Worm (Caenorhabditis elegans) whole organism, late embryonic: Measurements from ENCODE around the gene T01B6.1.

ENCODE experiments used
- C08G9.2 ChIP-seq: sonication (generic microtip); optimal IDR thresholded peaks from 2 replicates; lab custom pipeline; 2016; ENCODE audit warnings: mild to moderate bottlenecking, missing genetic modification characterization, moderate library complexity, missing compliant biosample characterization
- T23F11.4 ChIP-seq: fragments of 200-800 bp; sonication (Bioruptor generic); optimal IDR thresholded peaks from 2 replicates; lab custom pipeline; 2018; ENCODE audit warnings: mild to moderate bottlenecking, missing genetic modification characterization, missing compliant biosample characterization
- ahr-1 ChIP-seq: sonication (generic microtip); optimal IDR thresholded peaks from 2 replicates; lab custom pipeline; 2016; ENCODE audit warnings: missing genetic modification characterization, missing compliant biosample characterization
- ama-1 ChIP-seq: fragments of 150-350 bp; optimal IDR thresholded peaks from 2 replicates; lab custom pipeline; 2014
- ceh-18 ChIP-seq: sonication (generic microtip); optimal IDR thresholded peaks from 2 replicates; lab custom pipeline; 2016; ENCODE audit warnings: missing genetic modification characterization, missing compliant biosample characterization
- ceh-2 ChIP-seq: sonication (generic microtip); optimal IDR thresholded peaks from 2 replicates; lab custom pipeline; 2016; ENCODE audit warnings: missing genotype, missing genetic modification characterization, missing compliant biosample characterization
- ceh-22 ChIP-seq: sonication (generic microtip); optimal IDR thresholded peaks from 2 replicates; lab custom pipeline; 2017; ENCODE audit warnings: missing biosample characterization, missing genetic modification characterization
- ceh-31 ChIP-seq: sonication (generic microtip); optimal IDR thresholded peaks from 2 replicates; lab custom pipeline; 2016; ENCODE audit warnings: missing genetic modification characterization, missing compliant biosample characterization
- ceh-34 ChIP-seq: sonication (generic microtip); optimal IDR thresholded peaks from 2 replicates; lab custom pipeline; 2016; ENCODE audit warnings: mild to moderate bottlenecking, missing genetic modification characterization, missing compliant biosample characterization
- ceh-6 ChIP-seq: fragments of 200-800 bp; sonication (Bioruptor generic); optimal IDR thresholded peaks from 2 replicates; lab custom pipeline; 2018; ENCODE audit warnings: mild to moderate bottlenecking, missing genetic modification characterization, missing compliant biosample characterization
- ceh-9 ChIP-seq: sonication (generic microtip); optimal IDR thresholded peaks from 2 replicates; lab custom pipeline; 2016; ENCODE audit warnings: mild to moderate bottlenecking, missing genetic modification characterization, inconsistent platforms, missing compliant biosample characterization
- dve-1 ChIP-seq: sonication (generic microtip); optimal IDR thresholded peaks from 2 replicates; lab custom pipeline; 2017; ENCODE audit warnings: antibody characterized with exemption, mild to moderate bottlenecking, missing genetic modification characterization, missing compliant biosample characterization
- elt-2 ChIP-seq: sonication (generic microtip); optimal IDR thresholded peaks from 2 replicates; lab custom pipeline; 2016; ENCODE audit warnings: missing genetic modification reagents, missing genetic modification characterization, missing compliant biosample characterization
- fax-1 ChIP-seq: sonication (generic microtip); optimal IDR thresholded peaks from 2 replicates; lab custom pipeline; 2016; ENCODE audit warnings: missing genotype, missing genetic modification characterization, missing compliant biosample characterization
- fkh-10 ChIP-seq: fragments of 150-350 bp; optimal IDR thresholded peaks from 2 replicates; lab custom pipeline; 2014; ENCODE audit warnings: missing biosample characterization, missing genetic modification reagents, missing genetic modification characterization
- gmeb-2 ChIP-seq: sonication (generic microtip); optimal IDR thresholded peaks from 2 replicates; lab custom pipeline; 2016; ENCODE audit warnings: missing genetic modification characterization, inconsistent platforms, missing compliant biosample characterization
- hlh-15 ChIP-seq: sonication (generic microtip); optimal IDR thresholded peaks from 2 replicates; lab custom pipeline; 2016; ENCODE audit warnings: missing genetic modification characterization, missing compliant biosample characterization
- hlh-6 ChIP-seq: sonication (generic microtip); optimal IDR thresholded peaks from 2 replicates; lab custom pipeline; 2016; ENCODE audit warnings: missing genotype, missing genetic modification characterization, missing compliant biosample characterization
- hlh-8 ChIP-seq: sonication (generic microtip); optimal IDR thresholded peaks from 2 replicates; lab custom pipeline; 2016; ENCODE audit warnings: missing genotype, missing genetic modification characterization, missing compliant biosample characterization
- lin-11 ChIP-seq: fragments of 200-800 bp; sonication (Bioruptor generic); optimal IDR thresholded peaks from 2 replicates; lab custom pipeline; 2018; ENCODE audit warnings: mild to moderate bottlenecking, missing genetic modification characterization, missing compliant biosample characterization
- mec-3 ChIP-seq: sonication (generic microtip); optimal IDR thresholded peaks from 2 replicates; lab custom pipeline; 2016; ENCODE audit warnings: borderline replicate concordance, missing genetic modification characterization, missing compliant biosample characterization
- nfya-1 ChIP-seq: sonication (generic microtip); optimal IDR thresholded peaks from 2 replicates; lab custom pipeline; 2017; ENCODE audit warnings: missing genetic modification characterization, mild to moderate bottlenecking, missing compliant biosample characterization, antibody characterized with exemption, moderate library complexity
- nhr-11 ChIP-seq: fragments of 150-350 bp; optimal IDR thresholded peaks from 2 replicates; lab custom pipeline; 2014; ENCODE audit warnings: missing biosample characterization, missing genetic modification characterization
- npax-4 ChIP-seq: sonication (generic microtip); optimal IDR thresholded peaks from 2 replicates; lab custom pipeline; 2016; ENCODE audit warnings: missing genetic modification characterization, missing compliant biosample characterization
- pag-3 ChIP-seq: sonication (generic microtip); optimal IDR thresholded peaks from 2 replicates; lab custom pipeline; 2016; ENCODE audit warnings: missing compliant biosample characterization, missing genetic modification characterization, borderline replicate concordance
- pat-9 ChIP-seq: fragments of 200-800 bp; sonication (Bioruptor generic); optimal IDR thresholded peaks from 2 replicates; lab custom pipeline; 2018; ENCODE audit warnings: mild to moderate bottlenecking, missing genetic modification characterization, moderate library complexity, missing compliant biosample characterization
- pax-1 ChIP-seq: fragments of 150-350 bp; optimal IDR thresholded peaks from 2 replicates; lab custom pipeline; 2014; ENCODE audit warnings: missing biosample characterization, missing genetic modification characterization
- pros-1 ChIP-seq: fragments of 150-350 bp; optimal IDR thresholded peaks from 2 replicates; lab custom pipeline; 2014; ENCODE audit warnings: missing biosample characterization, missing genetic modification reagents, missing genetic modification characterization
- ref-2 ChIP-seq: sonication (generic microtip); optimal IDR thresholded peaks from 2 replicates; lab custom pipeline; 2016; ENCODE audit warnings: missing genetic modification characterization, missing compliant biosample characterization
- rnt-1 ChIP-seq: sonication (generic microtip); optimal IDR thresholded peaks from 2 replicates; lab custom pipeline; 2016; ENCODE audit warnings: missing genetic modification characterization, missing compliant biosample characterization
- sdc-2 ChIP-seq: sonication (generic microtip); optimal IDR thresholded peaks from 2 replicates; lab custom pipeline; 2016; ENCODE audit warnings: missing genotype, missing genetic modification characterization, missing compliant biosample characterization
- sox-2 ChIP-seq: fragments of 200-800 bp; sonication (Bioruptor generic); IDR thresholded peaks from 2 replicates; pipeline ENCODE4 v1.3.6; 2022; ENCODE audit warnings: missing genetic modification reagents, missing genetic modification characterization, missing compliant biosample characterization
- syd-9 ChIP-seq: sonication (generic microtip); optimal IDR thresholded peaks from 2 replicates; lab custom pipeline; 2016; ENCODE audit warnings: mild to moderate bottlenecking, missing genetic modification characterization, moderate library complexity, missing compliant biosample characterization
- tbx-2 ChIP-seq: sonication (generic microtip); optimal IDR thresholded peaks from 2 replicates; lab custom pipeline; 2016; ENCODE audit warnings: missing genetic modification characterization, missing compliant biosample characterization
- tbx-7 ChIP-seq: sonication (generic microtip); optimal IDR thresholded peaks from 2 replicates; lab custom pipeline; 2016; ENCODE audit warnings: missing genotype, missing genetic modification characterization, missing compliant biosample characterization
- unc-3 ChIP-seq, 2 experiments: fragments of 200-800 bp in 1 of 2; sonication (Bioruptor generic) in 1 of 2; sonication (generic microtip) in 1 of 2; conservative IDR thresholded peaks in 1 of 2; optimal IDR thresholded peaks in 1 of 2; 2 replicates each; pipeline versions ENCODE4 v1.3.6 to Lab custom; 2016 to 2022; ENCODE audit warnings: missing compliant biosample characterization in 2 of 2, missing genetic modification characterization in 2 of 2, missing genetic modification reagents in 1 of 2
- unc-55 ChIP-seq: sonication (generic microtip); optimal IDR thresholded peaks from 2 replicates; lab custom pipeline; 2017; ENCODE audit warnings: missing biosample characterization, missing genetic modification reagents, missing genetic modification characterization
- unc-86 ChIP-seq: sonication (generic microtip); optimal IDR thresholded peaks from 2 replicates; lab custom pipeline; 2016; ENCODE audit warnings: missing genetic modification characterization, missing compliant biosample characterization

T01B6.1 gene

ce11 chrX:2335384-2335783 lies at the start of gene T01B6.1:
Gene T01B6.1 (plus strand): TSS chrX:2335684.
- no peak for TF ChIP-seq sox-2
- TF ChIP-seq hlh-8: no peak
- no peak for TF ChIP-seq gmeb-2 (tag; lab: Kevin White, UChicago)
- TF ChIP-seq hlh-6 (tag; lab: Kevin White, UChicago): no peak
- no peak for TF ChIP-seq unc-3 (GFP tag; conservative IDR thresholded peaks at IDR 0.05; lab: Robert Waterston, UW)
- no peak for TF ChIP-seq unc-3 (tag; optimal IDR thresholded peaks at IDR 0.05; lab: Kevin White, UChicago)

- TF ChIP-seq elt-2 (no peak), ceh-6 (GFP tag; lab: Kevin White, UChicago) (no peak), tbx-2 (tag; lab: Kevin White, UChicago) (no peak), dve-1 (no peak), unc-3 (GFP tag; conservative IDR thresholded peaks at IDR 0.05; lab: Robert Waterston, UW) (no peak), unc-3 (tag; optimal IDR thresholded peaks at IDR 0.05; lab: Kevin White, UChicago) (no peak), ahr-1 (tag; lab: Kevin White, UChicago) (no peak), ceh-18 (no peak), pax-1 (tag; lab: Kevin White, UChicago) (no peak), nfya-1 (tag; lab: Kevin White, UChicago) (no peak)
Measured at ce11 chrX:2287092-2287491, 48.4 kb upstream of the T01B6.1 start, which contains the start of gene sav-1. Gene sav-1 (minus strand): TSS chrX:2287192.

ce11 chrX:2287977-2288387 lies 47.5 kb upstream of the T01B6.1 start:
- TF ChIP-seq ceh-9 (tag; lab: Kevin White, UChicago) (no peak), elt-2 (peak; percentile 57), C08G9.2 (no peak), ceh-18 (peak; percentile 35), nfya-1 (tag; lab: Kevin White, UChicago) (peak; percentile 6), rnt-1 (tag; lab: Kevin White, UChicago) (peak; percentile 13), ceh-2 (peak; percentile 26), hlh-6 (tag; lab: Kevin White, UChicago) (peak; percentile 23), unc-55 (GFP tag; lab: Kevin White, UChicago) (peak; percentile 73), dve-1 (peak; percentile 20), hlh-8 (peak; percentile 41), ceh-34 (tag; lab: Kevin White, UChicago) (peak; percentile 3), fax-1 (tag; lab: Kevin White, UChicago) (no peak), lin-11 (tag; lab: Kevin White, UChicago) (no peak), sdc-2 (tag; lab: Kevin White, UChicago) (peak; percentile 59), mec-3 (no peak), hlh-15 (tag; lab: Kevin White, UChicago) (no peak), npax-4 (tag; lab: Kevin White, UChicago) (no peak), pag-3 (tag; lab: Kevin White, UChicago) (no peak), syd-9 (tag; lab: Kevin White, UChicago) (no peak), ceh-31 (tag; lab: Kevin White, UChicago) (peak; percentile 58), ref-2 (tag; lab: Kevin White, UChicago) (peak; percentile 18), fkh-10 (GFP tag; lab: Kevin White, UChicago) (no peak), tbx-2 (tag; lab: Kevin White, UChicago) (peak; percentile 63)

ce11 chrX:2294198-2294800 lies 41.2 kb upstream of the T01B6.1 start, which contains the start of gene T10H10.2:
Gene T10H10.2 (plus strand): TSS chrX:2294750.
- no peak for TF ChIP-seq npax-4 (tag; lab: Kevin White, UChicago)
- no peak for TF ChIP-seq ceh-22 (tag; lab: Kevin White, UChicago)
- no peak for TF ChIP-seq elt-2
- no peak for TF ChIP-seq pat-9 (tag; lab: Kevin White, UChicago)
- no peak for TF ChIP-seq unc-86
- TF ChIP-seq tbx-7 (tag; lab: Kevin White, UChicago): no peak
- TF ChIP-seq pag-3 (tag; lab: Kevin White, UChicago): no peak
- no peak for TF ChIP-seq ama-1 (lab: Kevin White, UChicago)
- TF ChIP-seq pros-1 (tag; lab: Kevin White, UChicago): no peak
- no peak for TF ChIP-seq hlh-15 (tag; lab: Kevin White, UChicago)
- TF ChIP-seq syd-9 (tag; lab: Kevin White, UChicago): no peak
- TF ChIP-seq hlh-8: no peak
- no peak for TF ChIP-seq hlh-6 (tag; lab: Kevin White, UChicago)
- TF ChIP-seq dve-1: no peak
- TF ChIP-seq ahr-1 (tag; lab: Kevin White, UChicago): no peak
- no peak for TF ChIP-seq nhr-11 (tag; lab: Kevin White, UChicago)
- TF ChIP-seq unc-55 (GFP tag; lab: Kevin White, UChicago): no peak
- TF ChIP-seq T23F11.4 (GFP tag; lab: Kevin White, UChicago): no peak
